Fruit fly (Drosophila melanogaster) whole organism, wandering third instar larva: Measurements from ENCODE around the gene CG13829.

Experiments used
- Abd-B ChIP-seq: fragments of >200 bp; optimal IDR thresholded peaks from 2 replicates; lab custom pipeline; 2017; ENCODE audit warnings: missing biosample characterization, missing genetic modification characterization
- CG32264 ChIP-seq: fragments of 200-800 bp; sonication (Bioruptor generic); optimal IDR thresholded peaks from 2 replicates; lab custom pipeline; 2016; ENCODE audit warnings: missing biosample characterization, missing genetic modification characterization
- CG9705 ChIP-seq: fragments of 200-800 bp; sonication (Bioruptor generic); optimal IDR thresholded peaks from 2 replicates; lab custom pipeline; 2018; ENCODE audit warnings: missing biosample characterization, mild to moderate bottlenecking, missing genetic modification characterization
- CrebA ChIP-seq: fragments of 200-800 bp; sonication (Bioruptor generic); optimal IDR thresholded peaks from 2 replicates; lab custom pipeline; 2016; ENCODE audit warnings: missing biosample characterization, mild to moderate bottlenecking, missing genetic modification characterization, borderline replicate concordance
- Dfd ChIP-seq: fragments of >200 bp; optimal IDR thresholded peaks from 2 replicates; lab custom pipeline; 2017; ENCODE audit warnings: missing biosample characterization, missing genetic modification characterization
- Dif ChIP-seq: fragments of 200-275, 200-300 bp; sonication (Bioruptor generic); optimal IDR thresholded peaks from 2 replicates; lab custom pipeline; 2018; ENCODE audit warnings: missing biosample characterization, missing genetic modification characterization; ENCODE audit not compliant: partially characterized antibody
- GATAd ChIP-seq: sonication (Bioruptor generic); optimal IDR thresholded peaks from 2 replicates; lab custom pipeline; 2016; ENCODE audit warnings: missing biosample characterization, missing genetic modification characterization
- HLH106 ChIP-seq: fragments of 200-800 bp; optimal IDR thresholded peaks from 3 replicates; lab custom pipeline; 2019; ENCODE audit warnings: missing biosample characterization, mild to moderate bottlenecking, missing genetic modification characterization, moderate library complexity
- Hnf4 ChIP-seq: fragments of 200-800 bp; sonication (Bioruptor generic); optimal IDR thresholded peaks from 2 replicates; lab custom pipeline; 2016; ENCODE audit warnings: missing biosample characterization, mild to moderate bottlenecking, missing genetic modification characterization
- Hr78 ChIP-seq: fragments of >200 bp; optimal IDR thresholded peaks from 2 replicates; lab custom pipeline; 2017; ENCODE audit warnings: missing biosample characterization, missing genetic modification characterization
- Hr83 ChIP-seq: fragments of 200-300 bp; sonication (Bioruptor generic); optimal IDR thresholded peaks from 2 replicates; lab custom pipeline; 2016; ENCODE audit warnings: missing biosample characterization, mild to moderate bottlenecking, missing genetic modification characterization, moderate library complexity; ENCODE audit not compliant: poor library complexity, severe bottlenecking
- Jra ChIP-seq: sonication (Bioruptor generic); optimal IDR thresholded peaks from 2 replicates; lab custom pipeline; 2016; ENCODE audit warnings: missing biosample characterization, missing genetic modification characterization
- Mio ChIP-seq: sonication (Bioruptor generic); optimal IDR thresholded peaks from 2 replicates; lab custom pipeline; 2016; ENCODE audit warnings: missing biosample characterization, missing genetic modification characterization
- Myc ChIP-seq: fragments of >200 bp; optimal IDR thresholded peaks from 2 replicates; lab custom pipeline; 2017
- N ChIP-seq: fragments of >200 bp; optimal IDR thresholded peaks from 2 replicates; lab custom pipeline; 2018; ENCODE audit warnings: missing biosample characterization, missing external identifiers, missing genetic modification characterization
- OdsH ChIP-seq: fragments of 200-800 bp; sonication (Bioruptor generic); optimal IDR thresholded peaks from 2 replicates; lab custom pipeline; 2016; ENCODE audit warnings: missing biosample characterization, mild to moderate bottlenecking, missing genetic modification characterization
- Rel ChIP-seq, 2 experiments: fragments of 200-800 bp; sonication (Bioruptor generic) in 1 of 2; optimal IDR thresholded peaks; 2 replicates in 1 of 2; 3 replicates in 1 of 2; lab custom pipeline; 2016 to 2019; ENCODE audit warnings: mild to moderate bottlenecking in 2 of 2, missing biosample characterization in 2 of 2, missing genetic modification characterization in 2 of 2, moderate library complexity in 1 of 2
- Sp1 ChIP-seq: fragments of 200-800 bp; sonication (Bioruptor generic); optimal IDR thresholded peaks from 3 replicates; lab custom pipeline; 2019; ENCODE audit warnings: missing biosample characterization, mild to moderate bottlenecking, missing genetic modification characterization, moderate library complexity
- Vsx2 ChIP-seq: fragments of 200-300, 225-300 bp; sonication (Bioruptor generic); optimal IDR thresholded peaks from 2 replicates; lab custom pipeline; 2018; ENCODE audit warnings: missing biosample characterization, missing genetic modification characterization; ENCODE audit not compliant: partially characterized antibody
- br ChIP-seq: fragments of 200-800 bp; sonication (Bioruptor generic); optimal IDR thresholded peaks from 2 replicates; lab custom pipeline; 2016; ENCODE audit warnings: missing biosample characterization, missing genetic modification characterization
- brk ChIP-seq: fragments of 200-800 bp; sonication (Bioruptor generic); optimal IDR thresholded peaks from 2 replicates; lab custom pipeline; 2016; ENCODE audit warnings: missing biosample characterization, mild to moderate bottlenecking, missing genetic modification characterization
- dl ChIP-seq, 2 experiments: fragments of 175-275, 200-275 bp in 1 of 2; fragments of 200-275 bp in 1 of 2; sonication (Bioruptor generic); optimal IDR thresholded peaks; lab custom pipeline; 2018; ENCODE audit warnings: mild to moderate bottlenecking in 2 of 2, missing biosample characterization in 2 of 2, missing genetic modification characterization in 2 of 2, moderate library complexity in 2 of 2; ENCODE audit not compliant: partially characterized antibody in 2 of 2, insufficient read depth in 1 of 2
- dmrt93B ChIP-seq: fragments of 200-800 bp; sonication (Bioruptor generic); optimal IDR thresholded peaks from 2 replicates; lab custom pipeline; 2018; ENCODE audit warnings: missing biosample characterization, mild to moderate bottlenecking, missing genetic modification characterization
- dsf ChIP-seq: sonication (Bioruptor generic); optimal IDR thresholded peaks from 2 replicates; lab custom pipeline; 2016; ENCODE audit warnings: missing biosample characterization, missing genetic modification characterization, borderline replicate concordance
- ey ChIP-seq: fragments of 200-800 bp; sonication (Bioruptor generic); optimal IDR thresholded peaks from 2 replicates; lab custom pipeline; 2016; ENCODE audit warnings: missing biosample characterization, missing genetic modification characterization
- foxo ChIP-seq, 2 experiments: fragments of 200-800 bp; sonication (Bioruptor generic); optimal IDR thresholded peaks; 2 replicates in 1 of 2; 3 replicates in 1 of 2; lab custom pipeline; 2016 to 2017; ENCODE audit warnings: missing biosample characterization in 2 of 2, missing genetic modification characterization in 2 of 2
- fru ChIP-seq: fragments of 200-800 bp; sonication (Bioruptor generic); optimal IDR thresholded peaks from 3 replicates; lab custom pipeline; 2016; ENCODE audit warnings: missing biosample characterization, mild to moderate bottlenecking, missing genetic modification characterization
- h ChIP-seq: fragments of 200-800 bp; sonication (Bioruptor generic); optimal IDR thresholded peaks from 3 replicates; lab custom pipeline; 2016; ENCODE audit warnings: missing biosample characterization, mild to moderate bottlenecking, missing genetic modification characterization
- jim ChIP-seq: fragments of 175-275, 200-325 bp; sonication (Bioruptor generic); optimal IDR thresholded peaks from 2 replicates; lab custom pipeline; 2016; ENCODE audit warnings: missing biosample characterization, mild to moderate bottlenecking, missing genetic modification characterization
- lola ChIP-seq: fragments of >200 bp; optimal IDR thresholded peaks from 2 replicates; lab custom pipeline; 2017; ENCODE audit warnings: missing biosample characterization, missing genetic modification characterization
- pan ChIP-seq: fragments of >200 bp; optimal IDR thresholded peaks from 2 replicates; lab custom pipeline; 2017
- psq ChIP-seq: fragments of 200-800 bp; sonication (Bioruptor generic); optimal IDR thresholded peaks from 3 replicates; lab custom pipeline; 2017; ENCODE audit warnings: missing biosample characterization, mild to moderate bottlenecking, missing genetic modification characterization, moderate library complexity
- rgr ChIP-seq: fragments of 200-800 bp; sonication (Bioruptor generic); optimal IDR thresholded peaks from 3 replicates; lab custom pipeline; 2016; ENCODE audit warnings: missing biosample characterization, mild to moderate bottlenecking, missing genetic modification characterization
- sage ChIP-seq: fragments of 200-800 bp; sonication (Bioruptor generic); optimal IDR thresholded peaks from 2 replicates; lab custom pipeline; 2016; ENCODE audit warnings: missing biosample characterization, mild to moderate bottlenecking, missing genetic modification characterization
- sv ChIP-seq: fragments of 200-800 bp; sonication (Bioruptor generic); optimal IDR thresholded peaks from 3 replicates; lab custom pipeline; 2016; ENCODE audit warnings: missing biosample characterization, missing genetic modification characterization
- tai ChIP-seq: sonication (Bioruptor generic); optimal IDR thresholded peaks from 2 replicates; lab custom pipeline; 2016; ENCODE audit warnings: missing biosample characterization, missing genetic modification characterization
- usp ChIP-seq: fragments of >200 bp; optimal IDR thresholded peaks from 2 replicates; lab custom pipeline; 2017; ENCODE audit warnings: missing biosample characterization, missing genetic modification characterization
- woc ChIP-seq: sonication (Bioruptor generic); optimal IDR thresholded peaks from 2 replicates; lab custom pipeline; 2016; ENCODE audit warnings: missing biosample characterization, mild to moderate bottlenecking, missing genetic modification characterization

CG13829 gene

dm6 chr3R:23149021-23149571 is 12.0 kb downstream of the CG13829 start:
- no peak for TF ChIP-seq sv (GFP tag; lab: Kevin White, UChicago)
- no peak for TF ChIP-seq N (GFP tag; lab: Kevin White, UChicago)
- TF ChIP-seq Sp1 (GFP tag; lab: Kevin White, UChicago), result peak; percentile 88
- TF ChIP-seq Jra (GFP tag; lab: Kevin White, UChicago), result no peak
- TF ChIP-seq Abd-B (GFP tag; lab: Kevin White, UChicago), result no peak
- no peak for TF ChIP-seq pan (lab: Kevin White, UChicago)
- TF ChIP-seq CrebA, result peak; percentile 2
- TF ChIP-seq Hr78 (GFP tag; lab: Kevin White, UChicago), result no peak
- TF ChIP-seq Hnf4 (GFP tag; lab: Kevin White, UChicago), result peak; percentile 51
- TF ChIP-seq Hr83 (GFP tag; lab: Kevin White, UChicago), result no peak
- no peak for TF ChIP-seq dl (GFP tag; optimal IDR thresholded peaks at IDR 0.05; lab: Kevin White, UChicago; ENCODE audit: insufficient read depth in 1 of 2, partially characterized antibody in 2 of 2)
- TF ChIP-seq h, result peak; percentile 77
- no peak for TF ChIP-seq lola (GFP tag; lab: Kevin White, UChicago)
- peak; percentile 55 for TF ChIP-seq ey (GFP tag; lab: Kevin White, UChicago)
- TF ChIP-seq HLH106, result peak; percentile 83
- TF ChIP-seq fru, result peak; percentile 73
- TF ChIP-seq CG32264 (GFP tag; lab: Kevin White, UChicago), result no peak
- TF ChIP-seq dmrt93B (GFP tag; lab: Kevin White, UChicago), result peak; percentile 78
- TF ChIP-seq psq (GFP tag; lab: Kevin White, UChicago), result peak; percentile 90
- TF ChIP-seq jim (GFP tag; lab: Kevin White, UChicago), result no peak
- TF ChIP-seq Dif (GFP tag; lab: Kevin White, UChicago), result no peak
- TF ChIP-seq rgr, result peak; percentile 83
- TF ChIP-seq GATAd (GFP tag; lab: Kevin White, UChicago), result peak; percentile 34
- TF ChIP-seq foxo (GFP tag; optimal IDR thresholded peaks at IDR 0.05; lab: Kevin White, UChicago), result peak in 1 of 2 experiments; percentile 78
- TF ChIP-seq usp (GFP tag; lab: Kevin White, UChicago), result no peak
- no peak for TF ChIP-seq Myc
- peak; percentile 59 for TF ChIP-seq CG9705 (GFP tag; lab: Kevin White, UChicago)
- no peak for TF ChIP-seq Mio (GFP tag; lab: Kevin White, UChicago)
- peak; percentile 22 for TF ChIP-seq sage
- TF ChIP-seq Rel (GFP tag; optimal IDR thresholded peaks at IDR 0.05; lab: Kevin White, UChicago), result peak; percentile 36
- TF ChIP-seq Rel (tag; optimal IDR thresholded peaks at IDR 0.05; lab: Kevin White, UChicago), result peak; percentile 57
- TF ChIP-seq br (GFP tag; lab: Kevin White, UChicago), result peak; percentile 69
- TF ChIP-seq OdsH, result peak; percentile 76
- TF ChIP-seq Dfd (GFP tag; lab: Kevin White, UChicago), result no peak
- TF ChIP-seq tai, result peak; percentile 47
- no peak for TF ChIP-seq woc
- TF ChIP-seq dsf (GFP tag; lab: Kevin White, UChicago), result no peak
- TF ChIP-seq brk (GFP tag; lab: Kevin White, UChicago), result no peak
- TF ChIP-seq Vsx2 (GFP tag; lab: Kevin White, UChicago), result no peak
- TF ChIP-seq, all 38 proteins: peak for 18

dm6 chr3R:23148433-23148832 is 12.7 kb downstream of the CG13829 start:
- no peak for TF ChIP-seq CrebA
- TF ChIP-seq brk (GFP tag; lab: Kevin White, UChicago), result no peak
- TF ChIP-seq woc, result peak; percentile 91
- TF ChIP-seq Sp1 (GFP tag; lab: Kevin White, UChicago), result peak; percentile 55
- peak; percentile 63 for TF ChIP-seq dmrt93B (GFP tag; lab: Kevin White, UChicago)
- TF ChIP-seq tai, result no peak
- peak; percentile 47 for TF ChIP-seq CG9705 (GFP tag; lab: Kevin White, UChicago)
- TF ChIP-seq Jra (GFP tag; lab: Kevin White, UChicago), result no peak
- no peak for TF ChIP-seq Vsx2 (GFP tag; lab: Kevin White, UChicago)
- no peak for TF ChIP-seq psq (GFP tag; lab: Kevin White, UChicago)
- no peak for TF ChIP-seq Hnf4 (GFP tag; lab: Kevin White, UChicago)
- TF ChIP-seq Dif (GFP tag; lab: Kevin White, UChicago), result no peak
- TF ChIP-seq Abd-B (GFP tag; lab: Kevin White, UChicago), result no peak
- no peak for TF ChIP-seq GATAd (GFP tag; lab: Kevin White, UChicago)
- peak; percentile 82 for TF ChIP-seq HLH106
- no peak for TF ChIP-seq dsf (GFP tag; lab: Kevin White, UChicago)
- TF ChIP-seq rgr, result peak; percentile 46
- TF ChIP-seq usp (GFP tag; lab: Kevin White, UChicago), result no peak
- TF ChIP-seq sage, result no peak
- TF ChIP-seq pan (lab: Kevin White, UChicago), result no peak
- no peak for TF ChIP-seq Hr78 (GFP tag; lab: Kevin White, UChicago)
- no peak for TF ChIP-seq Rel (GFP tag; optimal IDR thresholded peaks at IDR 0.05; lab: Kevin White, UChicago)
- TF ChIP-seq Rel (tag; optimal IDR thresholded peaks at IDR 0.05; lab: Kevin White, UChicago), result peak; percentile 34
- TF ChIP-seq h, result peak; percentile 67
- no peak for TF ChIP-seq jim (GFP tag; lab: Kevin White, UChicago)
- TF ChIP-seq foxo (GFP tag; optimal IDR thresholded peaks at IDR 0.05; lab: Kevin White, UChicago), result peak in 1 of 2 experiments; percentile 65
- TF ChIP-seq N (GFP tag; lab: Kevin White, UChicago), result no peak
- TF ChIP-seq sv (GFP tag; lab: Kevin White, UChicago), result no peak
- TF ChIP-seq lola (GFP tag; lab: Kevin White, UChicago), result no peak
- TF ChIP-seq OdsH, result peak; percentile 59
- TF ChIP-seq fru, result peak; percentile 75
- TF ChIP-seq br (GFP tag; lab: Kevin White, UChicago), result peak; percentile 39
- no peak for TF ChIP-seq Mio (GFP tag; lab: Kevin White, UChicago)
- no peak for TF ChIP-seq Hr83 (GFP tag; lab: Kevin White, UChicago)
- TF ChIP-seq Dfd (GFP tag; lab: Kevin White, UChicago), result no peak
- peak; percentile 71 for TF ChIP-seq ey (GFP tag; lab: Kevin White, UChicago)
- no peak for TF ChIP-seq CG32264 (GFP tag; lab: Kevin White, UChicago)
- peak; percentile 21 for TF ChIP-seq Myc
- no peak for TF ChIP-seq dl (GFP tag; optimal IDR thresholded peaks at IDR 0.05; lab: Kevin White, UChicago; ENCODE audit: insufficient read depth in 1 of 2, partially characterized antibody in 2 of 2)
